Worm (Caenorhabditis elegans): Measurements from ENCODE around the gene hach-1.

The hach-1 gene

DNA sequence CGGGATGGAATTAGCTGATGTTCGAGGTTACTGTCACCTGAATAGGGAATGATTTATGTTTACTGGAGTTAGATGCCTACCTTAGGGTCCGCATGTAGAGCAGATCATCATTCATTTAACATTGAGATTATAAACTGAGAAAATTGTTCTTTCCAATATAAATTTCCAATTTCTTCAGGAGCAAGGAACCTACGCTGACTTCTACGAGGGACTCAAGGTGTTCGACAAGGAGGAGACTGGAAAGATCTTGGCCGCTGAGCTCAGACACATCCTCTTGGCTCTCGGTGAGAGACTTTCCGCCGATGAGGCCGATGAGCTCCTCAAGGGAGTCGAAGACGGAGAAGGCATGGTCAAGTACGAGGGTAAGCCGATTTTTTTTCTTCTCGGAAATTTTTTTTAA is 11.2 kb downstream of the hach-1 start:
- TF ChIP-seq die-1 (tag; optimal IDR thresholded peaks at IDR 0.05) (no peak), F49E8.2 (tag; optimal IDR thresholded peaks at IDR 0.05; ENCODE audit: insufficient read depth) (no peak), zfh-2 (GFP tag; conservative IDR thresholded peaks at IDR 0.05) (no peak), rcor-1 (GFP tag; IDR thresholded peaks at IDR 0.05) (no peak), mes-4 (tag; optimal IDR thresholded peaks at IDR 0.05) (no peak), ztf-22 (GFP tag; optimal IDR thresholded peaks at IDR 0.05) (no peak), lin-35 (GFP tag; optimal IDR thresholded peaks at IDR 0.05) (no peak), hlh-12 (tag; optimal IDR thresholded peaks at IDR 0.05) (no peak), pbrm-1 (GFP tag; IDR thresholded peaks at IDR 0.05) (no peak), K12H6.12 (tag; optimal IDR thresholded peaks at IDR 0.05) (no peak), zim-3 (tag; optimal IDR thresholded peaks at IDR 0.05) (no peak), mcd-1 (GFP tag; IDR thresholded peaks at IDR 0.05) (no peak), sdz-38 (tag; optimal IDR thresholded peaks at IDR 0.05) (no peak)

- TF ChIP-seq Y53F4B.3 (GFP tag; IDR thresholded peaks at IDR 0.05) (no peak), pha-4 (tag; optimal IDR thresholded peaks at IDR 0.05) (no peak), aptf-3 (GFP tag; IDR thresholded peaks at IDR 0.05) (0 out of 2 replicates have a peak, but pooled peaks have one; percentile 12)
Observed at ce11 chrIII:5568265-5568664, 13.0 kb downstream of the hach-1 start.

DNA sequence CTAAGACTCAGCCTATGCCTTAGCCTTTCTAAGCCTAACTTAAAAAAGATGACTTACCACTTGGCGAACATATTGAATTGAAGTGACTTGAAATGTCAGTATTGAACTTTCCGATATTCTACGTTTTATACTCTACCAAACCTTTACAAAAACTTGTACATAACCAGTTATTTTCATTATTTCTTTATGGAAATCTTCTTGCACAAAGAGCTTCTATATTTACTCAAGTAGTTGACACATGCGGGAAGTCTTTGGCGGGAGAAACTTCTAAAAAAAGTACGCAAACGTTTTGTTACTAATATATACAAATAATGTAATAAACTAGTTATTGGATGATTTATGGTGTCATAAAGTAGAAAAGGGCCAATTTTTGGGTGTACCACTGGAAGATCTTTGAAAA is 13.4 kb downstream of the hach-1 start, which contains the start of gene nspb-12:
Gene nspb-12 (minus strand): TSS at position 101 of the 400 bp plus-strand sequence.
- TF ChIP-seq ekl-4 (GFP tag; IDR thresholded peaks at IDR 0.05): no peak
- no peak for TF ChIP-seq madf-6 (GFP tag; IDR thresholded peaks at IDR 0.05)
- no peak for TF ChIP-seq dpff-1 (tag; optimal IDR thresholded peaks at IDR 0.05)
- no peak for TF ChIP-seq C17E4.6 (GFP tag; IDR thresholded peaks at IDR 0.05)
- no peak for TF ChIP-seq dox-1 (GFP tag; IDR thresholded peaks at IDR 0.05)
- no peak for TF ChIP-seq Y53F4B.3 (GFP tag; IDR thresholded peaks at IDR 0.05)
- no peak for TF ChIP-seq B0336.3 (GFP tag; IDR thresholded peaks at IDR 0.05)

DNA sequence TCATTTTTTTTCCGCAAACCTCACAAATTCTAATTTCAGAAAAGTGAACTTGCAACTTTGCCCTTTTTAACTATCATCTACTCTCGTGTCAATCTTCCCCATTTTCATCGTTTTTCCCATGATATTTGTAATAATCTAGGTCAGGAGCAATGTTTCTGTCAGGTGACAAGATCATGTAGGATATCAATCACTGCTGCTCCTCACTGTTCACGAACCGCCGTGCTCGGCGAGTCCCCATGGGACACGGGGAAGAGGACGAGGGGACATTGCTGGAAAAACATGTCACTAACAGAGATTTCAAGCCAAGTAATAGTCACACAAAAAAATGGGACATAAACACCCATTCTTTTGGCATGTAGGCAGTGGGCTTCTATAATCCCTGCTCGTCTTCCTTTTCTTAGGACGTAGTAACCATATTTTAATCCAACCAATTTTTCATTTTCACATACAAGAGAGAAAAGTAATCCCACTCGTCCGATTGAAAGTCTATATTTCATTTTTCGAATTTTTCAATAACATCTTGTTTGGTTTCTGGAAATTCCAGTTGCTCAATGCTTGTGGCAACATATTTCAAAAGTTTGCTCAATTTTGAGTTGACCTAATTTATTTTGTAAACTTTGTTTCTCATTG is 15.7 kb downstream of the hach-1 start:
- no peak for TF ChIP-seq mes-4 (tag; optimal IDR thresholded peaks at IDR 0.05)
- TF ChIP-seq ztf-22 (GFP tag; optimal IDR thresholded peaks at IDR 0.05): no peak
- no peak for TF ChIP-seq nhr-27 (tag; optimal IDR thresholded peaks at IDR 0.05)
- TF ChIP-seq rec-8 (tag; optimal IDR thresholded peaks at IDR 0.05): no peak
- no peak for TF ChIP-seq Y56A3A.18 (GFP tag; IDR thresholded peaks at IDR 0.05)
- TF ChIP-seq zim-3 (tag; optimal IDR thresholded peaks at IDR 0.05): no peak
- no peak for TF ChIP-seq cebp-2 (GFP tag; IDR thresholded peaks at IDR 0.05)
- no peak for TF ChIP-seq B0336.3 (GFP tag; IDR thresholded peaks at IDR 0.05)
- TF ChIP-seq F33H1.4 (GFP tag; IDR thresholded peaks at IDR 0.05): no peak
- no peak for TF ChIP-seq T26A5.8 (tag; optimal IDR thresholded peaks at IDR 0.05)
- TF ChIP-seq lin-40 (tag; optimal IDR thresholded peaks at IDR 0.05): no peak
- TF ChIP-seq bed-1 (GFP tag; IDR thresholded peaks at IDR 0.05): no peak
- no peak for TF ChIP-seq repo-1 (tag; optimal IDR thresholded peaks at IDR 0.05)
- no peak for TF ChIP-seq snpc-3.4 (tag; optimal IDR thresholded peaks at IDR 0.05)
- no peak for TF ChIP-seq Y67H2A.10 (GFP tag; conservative IDR thresholded peaks at IDR 0.05)
- TF ChIP-seq lin-26 (GFP tag; IDR thresholded peaks at IDR 0.05): no peak
- TF ChIP-seq Y79H2A.3 (GFP tag; conservative IDR thresholded peaks at IDR 0.05): no peak
- TF ChIP-seq efl-1 (GFP tag; optimal IDR thresholded peaks at IDR 0.05): no peak
- TF ChIP-seq ceh-27 (GFP tag; optimal IDR thresholded peaks at IDR 0.05): no peak
- no peak for TF ChIP-seq tlf-1 (GFP tag; optimal IDR thresholded peaks at IDR 0.05)
